Fruit fly (Drosophila melanogaster) whole organism, embryonic: ENCODE results near the gene PCID2.
A peak's percentile ranks its signal among the peaks of the same experiment; 100 is the strongest.

Source experiments
- Bteb2 ChIP-seq: fragments of 200-800 bp; sonication (Bioruptor generic); optimal IDR thresholded peaks from 2 replicates; lab custom pipeline; 2016; ENCODE audit warnings: missing biosample characterization, missing genetic modification characterization
- CG10462 ChIP-seq: fragments of 200-800 bp; sonication (Bioruptor generic); optimal IDR thresholded peaks from 2 replicates; lab custom pipeline; 2016; ENCODE audit warnings: missing biosample characterization, missing genetic modification characterization
- CG11456 ChIP-seq: fragments of 200-800 bp; sonication (Bioruptor generic); IDR thresholded peaks from 3 replicates; pipeline ENCODE4 v1.3.6; 2022; ENCODE audit warnings: missing biosample characterization, missing genetic modification characterization
- CG11695 ChIP-seq: fragments of 200-800 bp; sonication (Bioruptor generic); IDR thresholded peaks from 3 replicates; pipeline ENCODE4 v1.3.6; 2022; ENCODE audit warnings: missing biosample characterization, missing genetic modification characterization
- CG1233 ChIP-seq: fragments of 200-800 bp; sonication (Bioruptor generic); optimal IDR thresholded peaks from 4 replicates; lab custom pipeline; 2018; ENCODE audit warnings: missing biosample characterization, mild to moderate bottlenecking, missing genetic modification characterization
- CG12659 ChIP-seq: fragments of 200-800 bp; sonication (Bioruptor generic); optimal IDR thresholded peaks from 3 replicates; lab custom pipeline; 2017; ENCODE audit warnings: mild to moderate bottlenecking, missing biosample characterization, missing genetic modification reagents, missing genetic modification characterization
- CG13287 ChIP-seq: fragments of 200-800 bp; sonication (Bioruptor generic); IDR thresholded peaks from 2 replicates; pipeline ENCODE4 v1.3.6; 2022; ENCODE audit warnings: missing biosample characterization, missing genetic modification characterization; ENCODE audit not compliant: partially characterized antibody
- CG13894 ChIP-seq: fragments of 200-800 bp; sonication (Bioruptor generic); optimal IDR thresholded peaks from 3 replicates; lab custom pipeline; 2018; ENCODE audit warnings: missing biosample characterization, mild to moderate bottlenecking, missing genetic modification characterization, moderate library complexity
- CG15479 ChIP-seq: fragments of 200-800 bp; sonication (Bioruptor generic); optimal IDR thresholded peaks from 3 replicates; lab custom pipeline; 2019; ENCODE audit warnings: missing biosample characterization, mild to moderate bottlenecking, missing genetic modification characterization, moderate library complexity
- CG15601 ChIP-seq: fragments of 200-800 bp; sonication (Bioruptor generic); optimal IDR thresholded peaks from 3 replicates; lab custom pipeline; 2019; ENCODE audit warnings: missing biosample characterization, mild to moderate bottlenecking, missing genetic modification characterization, moderate library complexity
- CG1603 ChIP-seq: fragments of 200-800 bp; sonication (Bioruptor generic); optimal IDR thresholded peaks from 2 replicates; lab custom pipeline; 2019; ENCODE audit warnings: missing biosample characterization, mild to moderate bottlenecking, missing genetic modification characterization, moderate library complexity
- CG17612 ChIP-seq: fragments of 200-800 bp; sonication (Bioruptor generic); IDR thresholded peaks from 2 replicates; pipeline ENCODE4 v1.3.6; 2022; ENCODE audit warnings: missing biosample characterization, missing genetic modification characterization
- CG17802 ChIP-seq: fragments of 200-800 bp; sonication (Bioruptor generic); optimal IDR thresholded peaks from 2 replicates; lab custom pipeline; 2018; ENCODE audit warnings: missing biosample characterization, mild to moderate bottlenecking, missing genetic modification characterization, moderate library complexity
- CG31224 ChIP-seq: fragments of 200-800 bp; sonication (Bioruptor generic); IDR thresholded peaks from 2 replicates; pipeline ENCODE4 v1.3.6; 2022; ENCODE audit warnings: missing biosample characterization, missing genetic modification characterization
- CG32767 ChIP-seq: fragments of 200-800 bp; sonication (Bioruptor generic); IDR thresholded peaks from 2 replicates; pipeline ENCODE4 v1.3.6; 2022; ENCODE audit warnings: missing biosample characterization, missing genetic modification characterization
- CG3726 ChIP-seq: fragments of 200-800 bp; sonication (Bioruptor generic); IDR thresholded peaks from 3 replicates; pipeline ENCODE4, ENCODE4 v1.3.6; 2022; ENCODE audit warnings: missing biosample characterization, missing genetic modification characterization
- CG7928 ChIP-seq: fragments of 200-800 bp; sonication (Bioruptor generic); optimal IDR thresholded peaks from 2 replicates; lab custom pipeline; 2017; ENCODE audit warnings: missing biosample characterization, mild to moderate bottlenecking, missing genetic modification characterization
- CG8089 ChIP-seq: fragments of 200-800 bp; sonication (Bioruptor generic); optimal IDR thresholded peaks from 3 replicates; lab custom pipeline; 2016; ENCODE audit warnings: missing biosample characterization, missing genetic modification characterization
- CG9215 ChIP-seq: fragments of 200-800 bp; sonication (Bioruptor generic); IDR thresholded peaks from 2 replicates; pipeline ENCODE4 v1.3.6; 2022; ENCODE audit warnings: missing biosample characterization, missing genetic modification characterization
- Dad ChIP-seq: fragments of 200-800 bp; sonication (Bioruptor generic); optimal IDR thresholded peaks from 3 replicates; lab custom pipeline; 2016; ENCODE audit warnings: missing biosample characterization, missing genetic modification characterization
- Dref ChIP-seq: fragments of 200-800 bp; sonication (Bioruptor generic); IDR thresholded peaks from 2 replicates; pipeline ENCODE4 v1.3.6; 2022; ENCODE audit warnings: missing biosample characterization, missing genetic modification characterization
- Eip74EF ChIP-seq, 2 experiments: fragments of 200-800 bp in 1 of 2; fragments of >200 bp in 1 of 2; sonication (Bioruptor generic) in 1 of 2; optimal IDR thresholded peaks; 2 replicates each; lab custom pipeline; 2017 to 2019; ENCODE audit warnings: missing biosample characterization in 2 of 2, missing genetic modification characterization in 2 of 2, mild to moderate bottlenecking in 1 of 2, moderate library complexity in 1 of 2
- GATAe ChIP-seq: fragments of 200-800 bp; sonication (Bioruptor generic); conservative IDR thresholded peaks from 2 replicates; pipeline ENCODE4 v1.3.6; 2022; ENCODE audit warnings: missing biosample characterization, missing genetic modification characterization
- Gsc ChIP-seq: fragments of 200-800 bp; sonication (Bioruptor generic); IDR thresholded peaks from 2 replicates; pipeline ENCODE4 v1.3.6; 2022; ENCODE audit warnings: missing biosample characterization, missing genetic modification characterization
- HLH54F ChIP-seq: fragments of 200-800 bp; sonication (Bioruptor generic); optimal IDR thresholded peaks from 3 replicates; lab custom pipeline; 2016; ENCODE audit warnings: missing biosample characterization, missing genetic modification characterization
- Lim3 ChIP-seq: fragments of 200-800 bp; sonication (Bioruptor generic); IDR thresholded peaks from 2 replicates; pipeline ENCODE4 v1.3.6; 2022; ENCODE audit warnings: missing biosample characterization, missing genetic modification characterization
- Lpt ChIP-seq: fragments of >200 bp; optimal IDR thresholded peaks from 2 replicates; lab custom pipeline; 2018; ENCODE audit warnings: missing biosample characterization, missing genetic modification characterization
- Max ChIP-seq: fragments of 200-800 bp; sonication (Bioruptor generic); optimal IDR thresholded peaks from 2 replicates; lab custom pipeline; 2016; ENCODE audit warnings: missing biosample characterization, mild to moderate bottlenecking, missing genetic modification characterization
- NFAT ChIP-seq: fragments of 200-800 bp; sonication (Bioruptor generic); IDR thresholded peaks from 2 replicates; pipeline ENCODE4 v1.3.6; 2022; ENCODE audit warnings: missing biosample characterization, missing genetic modification characterization
- Sox100B ChIP-seq: fragments of 200-800 bp; sonication (Bioruptor generic); optimal IDR thresholded peaks from 3 replicates; lab custom pipeline; 2018; ENCODE audit warnings: missing biosample characterization, mild to moderate bottlenecking, missing genetic modification characterization
- Xbp1 ChIP-seq: fragments of 200-800 bp; sonication (Bioruptor generic); optimal IDR thresholded peaks from 3 replicates; lab custom pipeline; 2016; ENCODE audit warnings: missing biosample characterization, mild to moderate bottlenecking, missing genetic modification characterization
- Xrp1 ChIP-seq: fragments of 200-800 bp; sonication (Bioruptor generic); IDR thresholded peaks from 2 replicates; pipeline ENCODE4 v1.3.6; 2022; ENCODE audit warnings: missing biosample characterization, missing genetic modification characterization
- ash1 ChIP-seq: fragments of 200-800 bp; sonication (Bioruptor generic); optimal IDR thresholded peaks from 2 replicates; lab custom pipeline; 2018; ENCODE audit warnings: missing biosample characterization, mild to moderate bottlenecking, missing genetic modification characterization
- bcd ChIP-seq: fragments of 200-800 bp; sonication (Bioruptor generic); optimal IDR thresholded peaks from 2 replicates; lab custom pipeline; 2017; ENCODE audit warnings: missing biosample characterization, mild to moderate bottlenecking, missing genetic modification characterization
- crc ChIP-seq: fragments of 200-800 bp; sonication (Bioruptor generic); optimal IDR thresholded peaks from 2 replicates; lab custom pipeline; 2016; ENCODE audit warnings: missing biosample characterization, missing genetic modification characterization
- dan ChIP-seq: fragments of 200-800 bp; sonication (Bioruptor generic); IDR thresholded peaks from 2 replicates; pipeline ENCODE4 v1.3.6; 2022; ENCODE audit warnings: missing biosample characterization, missing genetic modification characterization
- gcm ChIP-seq: fragments of 200-800 bp; sonication (Bioruptor generic); optimal IDR thresholded peaks from 2 replicates; lab custom pipeline; 2019; ENCODE audit warnings: missing biosample characterization, mild to moderate bottlenecking, missing genetic modification characterization, moderate library complexity
- gcm2 ChIP-seq: fragments of 200-800 bp; sonication (Bioruptor generic); optimal IDR thresholded peaks from 2 replicates; lab custom pipeline; 2016; ENCODE audit warnings: missing biosample characterization, missing genetic modification characterization
- gro ChIP-seq: fragments of 200-800 bp; sonication (Bioruptor generic); optimal IDR thresholded peaks from 2 replicates; lab custom pipeline; 2016; ENCODE audit warnings: missing biosample characterization, missing genetic modification characterization
- jigr1 ChIP-seq: fragments of 200-800 bp; sonication (Bioruptor generic); IDR thresholded peaks from 3 replicates; pipeline ENCODE4 v1.3.6; 2022; ENCODE audit warnings: missing biosample characterization, missing genetic modification characterization
- kah ChIP-seq: fragments of 200-800 bp; sonication (Bioruptor generic); optimal IDR thresholded peaks from 2 replicates; lab custom pipeline; 2018; ENCODE audit warnings: missing biosample characterization, mild to moderate bottlenecking, missing genetic modification characterization
- klu ChIP-seq: fragments of 200-800 bp; sonication (Bioruptor generic); IDR thresholded peaks from 2 replicates; pipeline ENCODE4 v1.3.6; 2022; ENCODE audit warnings: missing biosample characterization, missing genetic modification characterization
- knrl ChIP-seq: fragments of 200-800 bp; sonication (Bioruptor generic); IDR thresholded peaks from 3 replicates; pipeline ENCODE4 v1.3.6; 2022; ENCODE audit warnings: missing biosample characterization, missing genetic modification characterization; ENCODE audit not compliant: partially characterized antibody
- luna ChIP-seq: fragments of 200-800 bp; sonication (Bioruptor generic); optimal IDR thresholded peaks from 2 replicates; lab custom pipeline; 2016; ENCODE audit warnings: missing biosample characterization, missing genetic modification characterization
- org-1 ChIP-seq: fragments of 200-800 bp; sonication (Bioruptor generic); optimal IDR thresholded peaks from 2 replicates; lab custom pipeline; 2017; ENCODE audit warnings: missing biosample characterization, missing genetic modification characterization
- seq ChIP-seq: fragments of 200-800 bp; sonication (Bioruptor generic); IDR thresholded peaks from 2 replicates; pipeline ENCODE4 v1.3.6; 2022; ENCODE audit warnings: missing biosample characterization, missing genetic modification characterization
- stc ChIP-seq: fragments of 200-800 bp; sonication (Bioruptor generic); IDR thresholded peaks from 2 replicates; pipeline ENCODE4 v1.3.6; 2022; ENCODE audit warnings: missing biosample characterization, missing genetic modification characterization
- sug ChIP-seq: fragments of 200-800 bp; optimal IDR thresholded peaks from 2 replicates; lab custom pipeline; 2019; ENCODE audit warnings: missing biosample characterization, mild to moderate bottlenecking, missing genetic modification characterization, moderate library complexity
- tap ChIP-seq: fragments of 200-800 bp; optimal IDR thresholded peaks from 3 replicates; lab custom pipeline; 2019; ENCODE audit warnings: missing biosample characterization, mild to moderate bottlenecking, missing genetic modification characterization, moderate library complexity
- tin ChIP-seq: fragments of 200-800 bp; sonication (Bioruptor generic); optimal IDR thresholded peaks from 3 replicates; lab custom pipeline; 2016; ENCODE audit warnings: missing biosample characterization, missing genetic modification characterization
- tx ChIP-seq: fragments of 200-800 bp; sonication (Bioruptor generic); optimal IDR thresholded peaks from 2 replicates; lab custom pipeline; 2016; ENCODE audit warnings: missing biosample characterization, missing genetic modification characterization
- usp ChIP-seq: fragments of >200 bp; optimal IDR thresholded peaks from 2 replicates; lab custom pipeline; 2017; ENCODE audit warnings: missing biosample characterization, missing genetic modification characterization

Gene PCID2

DNA sequence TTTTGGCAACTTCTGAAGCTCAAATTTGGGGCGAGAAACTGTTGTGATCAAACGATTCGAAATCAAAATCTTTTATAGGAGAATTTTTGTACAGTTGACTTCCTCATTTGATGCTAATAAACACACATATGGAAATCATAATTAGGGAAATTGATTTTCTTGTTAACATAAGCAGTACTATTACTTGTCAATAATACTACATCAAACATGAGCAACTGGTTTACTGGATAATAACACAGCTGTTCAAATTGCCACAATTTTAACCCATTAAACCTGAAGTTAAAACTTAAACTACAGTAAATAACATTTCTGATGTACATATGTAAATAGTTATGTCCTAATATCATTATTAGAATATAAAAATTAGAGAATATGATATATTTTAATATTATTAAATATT is 46.3 kb upstream of the PCID2 start, which contains the start of gene CG43390 (continued):
- no peak for TF ChIP-seq crc (GFP tag; lab: Kevin White, UChicago)
- TF ChIP-seq jigr1 (GFP tag; lab: Robert Waterston, UW), result no peak
- no peak for TF ChIP-seq Eip74EF (GFP tag; optimal IDR thresholded peaks at IDR 0.05; lab: Kevin White, UChicago)
- no peak for TF ChIP-seq kah (GFP tag; lab: Kevin White, UChicago)
- TF ChIP-seq CG7928 (GFP tag; lab: Kevin White, UChicago), result no peak
- TF ChIP-seq Max, result no peak
- TF ChIP-seq tin (GFP tag; lab: Kevin White, UChicago), result no peak
- TF ChIP-seq Xrp1 (GFP tag; lab: Robert Waterston, UW), result peak; percentile 37
- peak; percentile 59 for TF ChIP-seq gro
- TF ChIP-seq seq (GFP tag; lab: Robert Waterston, UW), result no peak
- no peak for TF ChIP-seq Xbp1 (GFP tag; lab: Kevin White, UChicago)
- no peak for TF ChIP-seq Sox100B (GFP tag; lab: Kevin White, UChicago)
- peak; percentile 75 for TF ChIP-seq CG11695 (GFP tag; lab: Robert Waterston, UW)
- TF ChIP-seq Bteb2 (GFP tag; lab: Kevin White, UChicago), result peak; percentile 7
- no peak for TF ChIP-seq gcm2 (GFP tag; lab: Kevin White, UChicago)
- no peak for TF ChIP-seq CG9215
- TF ChIP-seq CG17612 (GFP tag; lab: Robert Waterston, UW), result no peak
- no peak for TF ChIP-seq knrl (GFP tag; lab: Robert Waterston, UW)
- no peak for TF ChIP-seq stc (GFP tag; lab: Robert Waterston, UW)
- TF ChIP-seq tap (tag; lab: Kevin White, UChicago), result no peak
- TF ChIP-seq luna (GFP tag; lab: Kevin White, UChicago), result peak; percentile 44
- TF ChIP-seq NFAT (GFP tag; lab: Robert Waterston, UW), result no peak; the same call in 1 of the 2 replicates
- no peak for TF ChIP-seq Lpt (GFP tag; lab: Kevin White, UChicago)
- no peak for TF ChIP-seq dan (GFP tag; lab: Robert Waterston, UW)
- TF ChIP-seq klu (GFP tag; lab: Robert Waterston, UW), result no peak
- TF ChIP-seq CG1603, result peak; percentile 41
- TF ChIP-seq bcd, result peak; percentile 29

DNA sequence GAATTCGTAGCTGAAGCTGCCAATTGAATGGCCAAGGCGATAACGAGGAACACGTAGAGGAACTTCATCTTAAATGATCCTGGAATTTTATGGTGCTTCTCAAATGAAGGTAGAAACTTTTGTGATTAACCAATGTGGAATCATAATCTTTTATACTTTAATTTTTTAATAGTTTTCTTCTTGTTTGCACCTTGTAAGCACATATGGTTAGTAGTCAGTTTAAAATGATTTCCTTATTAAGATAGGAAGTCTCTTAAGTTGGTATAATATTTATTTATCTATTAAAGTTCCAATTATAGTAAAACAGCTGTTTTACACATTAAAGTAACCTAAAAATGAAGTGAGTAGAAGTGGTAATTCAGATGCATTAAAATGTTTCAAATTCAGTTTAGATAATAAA is 45.3 kb upstream of the PCID2 start, which contains the start of gene CG43391:
CG43391 (minus strand) TSS at position 101 of the 400 bp plus-strand sequence.
- TF ChIP-seq CG3726, result no peak
- TF ChIP-seq tx (GFP tag; lab: Kevin White, UChicago), result no peak
- no peak for TF ChIP-seq Dad (GFP tag; lab: Kevin White, UChicago)
- TF ChIP-seq HLH54F (GFP tag; lab: Kevin White, UChicago), result no peak
- no peak for TF ChIP-seq CG17802 (tag; lab: Kevin White, UChicago)
- TF ChIP-seq gcm (GFP tag; lab: Kevin White, UChicago), result no peak
- no peak for TF ChIP-seq CG13287 (GFP tag; lab: Robert Waterston, UW)
- TF ChIP-seq ash1 (GFP tag; lab: Kevin White, UChicago), result no peak
- TF ChIP-seq CG10462, result no peak
- TF ChIP-seq CG13894 (tag; lab: Kevin White, UChicago), result no peak
- TF ChIP-seq GATAe (GFP tag; lab: Robert Waterston, UW), result no peak
- TF ChIP-seq CG11456 (GFP tag; lab: Robert Waterston, UW), result no peak

DNA sequence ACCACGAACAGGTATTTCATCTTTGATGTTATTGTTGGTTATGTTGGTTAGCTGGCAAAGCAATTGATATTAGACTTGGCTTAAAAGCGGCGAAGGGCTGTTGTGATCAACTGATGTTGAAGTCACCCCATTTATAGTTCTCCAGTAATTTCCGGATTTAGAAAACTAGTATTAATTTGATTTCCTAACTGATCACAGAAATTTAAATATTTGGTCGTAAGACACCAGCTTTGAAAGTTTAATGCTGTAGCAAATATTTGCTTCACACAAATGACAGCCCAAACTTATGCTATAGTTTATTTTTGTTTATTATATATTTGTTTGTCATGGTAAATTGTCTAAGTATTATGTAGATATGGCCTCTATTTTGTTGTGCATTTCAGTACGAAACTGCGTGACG is 44.1 kb upstream of the PCID2 start, which contains the start of gene CG33269:
CG33269 (minus strand) TSS at position 101 of the 400 bp plus-strand sequence.
- TF ChIP-seq CG31224 (GFP tag; lab: Robert Waterston, UW) (no peak), Dref (GFP tag; lab: Robert Waterston, UW) (no peak), Gsc (GFP tag; lab: Robert Waterston, UW) (no peak), usp (GFP tag; lab: Kevin White, UChicago) (no peak), CG12659 (GFP tag; lab: Kevin White, UChicago) (no peak), CG32767 (GFP tag; lab: Robert Waterston, UW) (no peak), CG1233 (no peak), CG15479 (GFP tag; lab: Kevin White, UChicago) (no peak), sug (tag; lab: Kevin White, UChicago) (no peak), Lim3 (GFP tag; lab: Robert Waterston, UW) (no peak), CG8089 (GFP tag; lab: Kevin White, UChicago) (no peak), CG15601 (tag; lab: Kevin White, UChicago) (no peak), org-1 (GFP tag; lab: Kevin White, UChicago) (no peak)
